Worm (Caenorhabditis elegans) whole organism, late embryonic: ENCODE measurements around the gene lys-1.
A peak's percentile ranks its signal among the peaks of the same experiment; 100 is the strongest.

Experiments
- C08G9.2 ChIP-seq: sonication (generic microtip); optimal IDR thresholded peaks from 2 replicates; lab custom pipeline; 2016; ENCODE audit warnings: mild to moderate bottlenecking, missing genetic modification characterization, moderate library complexity, missing compliant biosample characterization
- F13H6.1 ChIP-seq: sonication (generic microtip); optimal IDR thresholded peaks from 2 replicates; lab custom pipeline; 2016; ENCODE audit warnings: missing genetic modification characterization, missing compliant biosample characterization
- K02D7.2 ChIP-seq: sonication (generic microtip); optimal IDR thresholded peaks from 2 replicates; lab custom pipeline; 2017; ENCODE audit warnings: mild to moderate bottlenecking, missing genetic modification characterization, missing compliant biosample characterization
- K09A11.1 ChIP-seq: sonication (generic microtip); optimal IDR thresholded peaks from 2 replicates; lab custom pipeline; 2017; ENCODE audit warnings: antibody characterized with exemption, mild to moderate bottlenecking, missing genetic modification characterization, missing compliant biosample characterization; ENCODE audit not compliant: insufficient read depth
- T23F11.4 ChIP-seq: fragments of 200-800 bp; sonication (Bioruptor generic); optimal IDR thresholded peaks from 2 replicates; lab custom pipeline; 2018; ENCODE audit warnings: mild to moderate bottlenecking, missing genetic modification characterization, missing compliant biosample characterization
- Y22D7AL.16 ChIP-seq: sonication (generic microtip); optimal IDR thresholded peaks from 2 replicates; lab custom pipeline; 2016; ENCODE audit warnings: missing genetic modification characterization, missing compliant biosample characterization
- ahr-1 ChIP-seq: sonication (generic microtip); optimal IDR thresholded peaks from 2 replicates; lab custom pipeline; 2016; ENCODE audit warnings: missing genetic modification characterization, missing compliant biosample characterization
- ama-1 ChIP-seq: fragments of 150-350 bp; optimal IDR thresholded peaks from 2 replicates; lab custom pipeline; 2014
- ceh-18 ChIP-seq: sonication (generic microtip); optimal IDR thresholded peaks from 2 replicates; lab custom pipeline; 2016; ENCODE audit warnings: missing genetic modification characterization, missing compliant biosample characterization
- ceh-24 ChIP-seq: sonication (generic microtip); optimal IDR thresholded peaks from 2 replicates; lab custom pipeline; 2016; ENCODE audit warnings: mild to moderate bottlenecking, missing genetic modification characterization, missing compliant biosample characterization
- ceh-30 ChIP-seq: fragments of 150-350 bp; optimal IDR thresholded peaks from 2 replicates; lab custom pipeline; 2014; ENCODE audit warnings: missing biosample characterization, missing genetic modification characterization
- ceh-31 ChIP-seq: sonication (generic microtip); optimal IDR thresholded peaks from 2 replicates; lab custom pipeline; 2016; ENCODE audit warnings: missing genetic modification characterization, missing compliant biosample characterization
- ceh-6 ChIP-seq: fragments of 200-800 bp; sonication (Bioruptor generic); optimal IDR thresholded peaks from 2 replicates; lab custom pipeline; 2018; ENCODE audit warnings: mild to moderate bottlenecking, missing genetic modification characterization, missing compliant biosample characterization
- ceh-9 ChIP-seq: sonication (generic microtip); optimal IDR thresholded peaks from 2 replicates; lab custom pipeline; 2016; ENCODE audit warnings: mild to moderate bottlenecking, missing genetic modification characterization, inconsistent platforms, missing compliant biosample characterization
- dmd-4 ChIP-seq: sonication (generic microtip); optimal IDR thresholded peaks from 2 replicates; lab custom pipeline; 2016; ENCODE audit warnings: borderline replicate concordance, missing genetic modification characterization, missing compliant biosample characterization
- elt-2 ChIP-seq: sonication (generic microtip); optimal IDR thresholded peaks from 2 replicates; lab custom pipeline; 2016; ENCODE audit warnings: missing genetic modification reagents, missing genetic modification characterization, missing compliant biosample characterization
- elt-4 ChIP-seq: sonication (generic microtip); optimal IDR thresholded peaks from 2 replicates; lab custom pipeline; 2016; ENCODE audit warnings: missing genetic modification characterization, missing compliant biosample characterization
- ets-4 ChIP-seq: sonication (generic microtip); optimal IDR thresholded peaks from 2 replicates; lab custom pipeline; 2016; ENCODE audit warnings: missing genetic modification characterization, missing compliant biosample characterization
- fkh-6 ChIP-seq: sonication (generic microtip); optimal IDR thresholded peaks from 2 replicates; lab custom pipeline; 2016; ENCODE audit warnings: missing genetic modification characterization, missing compliant biosample characterization
- hlh-15 ChIP-seq: sonication (generic microtip); optimal IDR thresholded peaks from 2 replicates; lab custom pipeline; 2016; ENCODE audit warnings: missing genetic modification characterization, missing compliant biosample characterization
- hlh-6 ChIP-seq: sonication (generic microtip); optimal IDR thresholded peaks from 2 replicates; lab custom pipeline; 2016; ENCODE audit warnings: missing genotype, missing genetic modification characterization, missing compliant biosample characterization
- lim-6 ChIP-seq: sonication (generic microtip); optimal IDR thresholded peaks from 2 replicates; lab custom pipeline; 2016; ENCODE audit warnings: missing genetic modification characterization, missing compliant biosample characterization
- madf-2 ChIP-seq: sonication (generic microtip); optimal IDR thresholded peaks from 2 replicates; lab custom pipeline; 2017; ENCODE audit warnings: missing genetic modification characterization, missing compliant biosample characterization
- mec-3 ChIP-seq: sonication (generic microtip); optimal IDR thresholded peaks from 2 replicates; lab custom pipeline; 2016; ENCODE audit warnings: borderline replicate concordance, missing genetic modification characterization, missing compliant biosample characterization
- nhr-232 ChIP-seq: sonication (generic microtip); optimal IDR thresholded peaks from 2 replicates; lab custom pipeline; 2016; ENCODE audit warnings: missing genetic modification characterization, missing compliant biosample characterization
- odd-2 ChIP-seq: sonication (generic microtip); optimal IDR thresholded peaks from 2 replicates; lab custom pipeline; 2017; ENCODE audit warnings: antibody characterized with exemption, mild to moderate bottlenecking, missing genetic modification characterization, missing compliant biosample characterization
- pat-9 ChIP-seq: fragments of 200-800 bp; sonication (Bioruptor generic); optimal IDR thresholded peaks from 2 replicates; lab custom pipeline; 2018; ENCODE audit warnings: mild to moderate bottlenecking, missing genetic modification characterization, moderate library complexity, missing compliant biosample characterization
- pha-4 ChIP-seq: fragments of 150-350 bp; optimal IDR thresholded peaks from 2 replicates; lab custom pipeline; 2018; ENCODE audit warnings: missing biosample characterization, missing genetic modification reagents, missing genetic modification characterization
- ref-2 ChIP-seq: sonication (generic microtip); optimal IDR thresholded peaks from 2 replicates; lab custom pipeline; 2016; ENCODE audit warnings: missing genetic modification characterization, missing compliant biosample characterization
- rnt-1 ChIP-seq: sonication (generic microtip); optimal IDR thresholded peaks from 2 replicates; lab custom pipeline; 2016; ENCODE audit warnings: missing genetic modification characterization, missing compliant biosample characterization
- sdc-2 ChIP-seq: sonication (generic microtip); optimal IDR thresholded peaks from 2 replicates; lab custom pipeline; 2016; ENCODE audit warnings: missing genotype, missing genetic modification characterization, missing compliant biosample characterization
- sox-2 ChIP-seq: fragments of 200-800 bp; sonication (Bioruptor generic); IDR thresholded peaks from 2 replicates; pipeline ENCODE4 v1.3.6; 2022; ENCODE audit warnings: missing genetic modification reagents, missing genetic modification characterization, missing compliant biosample characterization
- tbx-2 ChIP-seq: sonication (generic microtip); optimal IDR thresholded peaks from 2 replicates; lab custom pipeline; 2016; ENCODE audit warnings: missing genetic modification characterization, missing compliant biosample characterization
- ttx-3 ChIP-seq: sonication (generic microtip); optimal IDR thresholded peaks from 2 replicates; lab custom pipeline; 2016; ENCODE audit warnings: missing genetic modification reagents, missing genetic modification characterization, missing compliant biosample characterization
- unc-86 ChIP-seq: sonication (generic microtip); optimal IDR thresholded peaks from 2 replicates; lab custom pipeline; 2016; ENCODE audit warnings: missing genetic modification characterization, missing compliant biosample characterization
- ztf-16 ChIP-seq: sonication (generic microtip); optimal IDR thresholded peaks from 2 replicates; lab custom pipeline; 2017; ENCODE audit warnings: missing genetic modification characterization, missing compliant biosample characterization

lys-1 gene

ce11 chrV:10276038-10276437, 1.7 kb upstream of the lys-1 start:
- no peak for TF ChIP-seq lim-6 (tag; lab: Kevin White, UChicago)
- TF ChIP-seq ets-4: no peak
- TF ChIP-seq ttx-3 (tag; lab: Kevin White, UChicago): no peak
- TF ChIP-seq T23F11.4 (GFP tag; lab: Kevin White, UChicago): no peak
- TF ChIP-seq F13H6.1 (tag; lab: Kevin White, UChicago): no peak
- TF ChIP-seq hlh-6 (tag; lab: Kevin White, UChicago): no peak
- TF ChIP-seq rnt-1 (tag; lab: Kevin White, UChicago): no peak
- no peak for TF ChIP-seq pat-9 (tag; lab: Kevin White, UChicago)
- TF ChIP-seq Y22D7AL.16 (tag; lab: Kevin White, UChicago): no peak
- TF ChIP-seq ceh-24: no peak
- TF ChIP-seq K02D7.2 (tag; lab: Kevin White, UChicago): no peak
- TF ChIP-seq ahr-1 (tag; lab: Kevin White, UChicago): no peak
- no peak for TF ChIP-seq ama-1
- no peak for TF ChIP-seq fkh-6
- no peak for TF ChIP-seq elt-2 (tag; lab: Kevin White, UChicago)
- no peak for TF ChIP-seq ceh-6 (GFP tag; lab: Kevin White, UChicago)
- no peak for TF ChIP-seq dmd-4

ce11 chrV:10280112-10280511, 2.4 kb downstream of the lys-1 start:
- TF ChIP-seq pat-9 (tag; lab: Kevin White, UChicago) (no peak), lim-6 (tag; lab: Kevin White, UChicago) (no peak), ztf-16 (tag; lab: Kevin White, UChicago) (no peak), odd-2 (tag; lab: Kevin White, UChicago) (no peak), elt-2 (tag; lab: Kevin White, UChicago) (peak; percentile 15), sox-2 (GFP tag; lab: Robert Waterston, UW) (no peak), madf-2 (tag; lab: Kevin White, UChicago) (no peak)

- no peak for TF ChIP-seq elt-4 (tag; lab: Kevin White, UChicago)
- no peak for TF ChIP-seq ceh-31 (tag; lab: Kevin White, UChicago)
- no peak for TF ChIP-seq hlh-6 (tag; lab: Kevin White, UChicago)
- TF ChIP-seq mec-3 (tag; lab: Kevin White, UChicago): no peak
- no peak for TF ChIP-seq ceh-9 (tag; lab: Kevin White, UChicago)
- no peak for TF ChIP-seq ceh-18
- no peak for TF ChIP-seq K09A11.1 (tag; lab: Kevin White, UChicago)
- no peak for TF ChIP-seq tbx-2 (tag; lab: Kevin White, UChicago)
- TF ChIP-seq elt-2 (tag; lab: Kevin White, UChicago): no peak
- no peak for TF ChIP-seq nhr-232 (tag; lab: Kevin White, UChicago)
- TF ChIP-seq madf-2 (tag; lab: Kevin White, UChicago): no peak
- TF ChIP-seq fkh-6: no peak
- no peak for TF ChIP-seq K02D7.2 (tag; lab: Kevin White, UChicago)
- no peak for TF ChIP-seq C08G9.2 (tag; lab: Kevin White, UChicago)
- no peak for TF ChIP-seq sdc-2
- TF ChIP-seq hlh-15 (tag; lab: Kevin White, UChicago): no peak
- TF ChIP-seq unc-86 (tag; lab: Kevin White, UChicago): no peak
- no peak for TF ChIP-seq rnt-1 (tag; lab: Kevin White, UChicago)
These were observed 3.7 kb downstream of the lys-1 start, which contains the start of gene lys-2 for ce11 chrV:10281374-10281773. Gene lys-2, minus strand, starts transcription at chrV:10281474.

ce11 chrV:10283444-10283843, 5.7 kb downstream of the lys-1 start, which contains the start of gene lys-3:
Gene lys-3, minus strand, starts transcription at chrV:10283544.
- TF ChIP-seq ceh-24 (no peak), pha-4 (tag; lab: Kevin White, UChicago) (no peak), mec-3 (tag; lab: Kevin White, UChicago) (no peak), ref-2 (no peak), ceh-30 (tag; lab: Kevin White, UChicago) (no peak), T23F11.4 (GFP tag; lab: Kevin White, UChicago) (no peak), C08G9.2 (tag; lab: Kevin White, UChicago) (no peak)
